Worm (Caenorhabditis elegans): Measurements from ENCODE around the gene W02D7.6.

ce11 chrV:8271395-8271794, 29.9 kb downstream of the W02D7.6 start:
- TF ChIP-seq lsy-12 (tag; optimal IDR thresholded peaks at IDR 0.05) (no peak), snpc-4 (tag; optimal IDR thresholded peaks at IDR 0.05) (no peak), nhr-237 (tag; optimal IDR thresholded peaks at IDR 0.05) (no peak), ceh-28 (tag; optimal IDR thresholded peaks at IDR 0.05) (no peak), unc-62 (GFP tag; optimal IDR thresholded peaks at IDR 0.05) (no peak), mdl-1 (tag; optimal IDR thresholded peaks at IDR 0.05) (no peak), nhr-28 (tag; optimal IDR thresholded peaks at IDR 0.05) (no peak), unc-39 (tag; optimal IDR thresholded peaks at IDR 0.05) (no peak), zag-1 (tag; optimal IDR thresholded peaks at IDR 0.05) (no peak), nhr-11 (tag; optimal IDR thresholded peaks at IDR 0.05) (no peak)

All from whole organism, L3 larva.